Fruit fly (Drosophila melanogaster) Kc167 (cell line): Measurements from ENCODE around the gene CG31075.

Experiments
- Myc ChIP-seq: fragments of >200 bp; optimal IDR thresholded peaks from 2 replicates; lab custom pipeline; 2017; ENCODE audit warnings: missing external identifiers
- Sin3A ChIP-seq: fragments of >200 bp; optimal IDR thresholded peaks from 2 replicates; lab custom pipeline; 2018; ENCODE audit warnings: missing external identifiers
- h ChIP-seq: fragments of >200 bp; optimal IDR thresholded peaks from 3 replicates; lab custom pipeline; 2018; ENCODE audit warnings: missing external identifiers
- insv ChIP-seq: fragments of >200 bp; optimal IDR thresholded peaks from 3 replicates; lab custom pipeline; 2018; ENCODE audit warnings: missing external identifiers
- psq ChIP-seq: fragments of >200 bp; optimal IDR thresholded peaks from 2 replicates; lab custom pipeline; 2017; ENCODE audit warnings: missing external identifiers
- ttk ChIP-seq: sonication (Bioruptor generic); optimal IDR thresholded peaks from 2 replicates; lab custom pipeline; 2017; ENCODE audit warnings: missing external identifiers

Gene CG31075

DNA sequence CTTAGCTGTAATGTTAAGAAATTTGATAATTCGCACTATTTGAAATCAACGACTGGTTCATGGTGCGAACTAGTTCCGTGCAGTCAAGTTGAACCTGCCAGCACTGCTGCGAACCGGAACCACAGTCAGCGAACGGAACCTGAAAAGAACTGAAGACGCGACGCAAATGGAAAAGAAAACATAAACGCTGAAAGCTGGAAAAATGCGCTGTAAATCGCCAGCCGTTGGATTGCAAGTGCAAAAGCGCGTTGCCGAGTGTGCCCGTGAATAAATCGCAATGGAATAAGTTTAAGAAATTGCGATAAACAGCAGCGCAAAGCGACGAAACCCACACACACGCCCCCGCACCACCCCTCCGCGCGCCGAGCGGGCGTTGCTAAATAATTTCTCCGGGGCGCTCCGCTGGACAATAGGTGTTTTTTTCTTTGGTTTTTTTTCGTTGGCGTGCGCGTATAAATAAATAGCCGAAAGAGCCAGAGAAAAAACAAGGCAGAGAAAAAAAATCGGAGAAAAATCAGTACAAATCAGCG, 21.5 kb downstream of the CG31075 start, which contains the start of gene CG5521:
Gene CG5521 (plus strand): TSS at position 137 of the 530 bp plus-strand sequence.
- TF ChIP-seq Sin3A (lab: Kevin White, UChicago) = no peak
- no peak for TF ChIP-seq Myc
- TF ChIP-seq ttk = no peak
- no peak for TF ChIP-seq insv
- no peak for TF ChIP-seq h (lab: Kevin White, UChicago)
- TF ChIP-seq psq (lab: Kevin White, UChicago) = no peak

DNA sequence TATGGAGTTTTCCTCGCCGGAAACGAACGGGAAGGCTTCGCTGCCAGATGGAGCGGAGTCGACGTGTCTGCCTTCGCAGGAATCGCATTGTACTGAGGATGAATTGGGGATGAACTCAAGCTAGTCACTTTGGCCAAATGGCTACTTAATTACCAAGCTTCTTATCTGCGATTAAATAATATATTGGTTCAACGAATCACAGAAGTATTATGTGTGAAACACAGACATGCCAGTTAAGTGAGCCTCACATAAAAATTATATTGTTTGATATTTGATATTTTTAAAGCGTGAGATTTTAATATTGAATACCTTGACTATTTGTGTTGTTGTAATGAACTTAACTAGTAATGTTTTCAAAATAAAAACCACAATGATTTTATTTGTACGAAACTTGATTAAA, 21.9 kb downstream of the CG31075 start, which contains the start of gene Gr97a:
Gene Gr97a (minus strand): TSS at position 101 of the 400 bp plus-strand sequence.
- no peak for TF ChIP-seq Myc
- no peak for TF ChIP-seq Sin3A (lab: Kevin White, UChicago)
- no peak for TF ChIP-seq psq (lab: Kevin White, UChicago)
- TF ChIP-seq ttk = no peak
- no peak for TF ChIP-seq insv
- no peak for TF ChIP-seq h (lab: Kevin White, UChicago)

DNA sequence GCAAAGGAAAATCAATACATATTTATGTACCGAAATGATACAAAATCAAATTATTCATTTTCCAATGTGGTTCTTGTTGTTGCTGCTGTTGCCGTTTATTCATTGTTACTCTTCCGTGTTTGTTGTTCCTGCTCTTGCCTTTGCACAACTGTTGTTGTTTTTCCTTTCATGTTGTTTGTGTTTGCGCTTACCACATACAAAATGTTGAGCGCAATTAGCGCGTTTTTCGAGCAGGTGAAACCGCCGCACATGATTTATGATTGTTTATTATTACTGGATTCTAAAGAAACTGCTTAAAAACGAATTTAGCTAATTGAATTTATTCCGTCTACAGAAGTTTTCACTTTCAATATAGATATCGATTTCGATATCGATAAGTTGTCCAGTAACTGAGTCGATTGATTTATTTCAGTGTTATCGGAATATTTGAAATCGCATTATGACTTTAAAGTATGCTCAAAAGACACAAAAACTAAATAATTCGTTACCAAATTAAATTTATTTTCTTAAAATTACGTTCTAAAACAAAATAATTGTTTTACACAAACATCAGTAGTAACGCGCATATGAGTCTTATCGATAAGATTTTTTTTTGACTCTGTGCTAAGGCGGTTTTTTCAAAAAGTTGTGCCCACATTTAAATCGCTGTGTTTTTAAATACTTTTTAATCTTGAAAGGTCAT, 23.7 kb downstream of the CG31075 start, which contains the start of gene Tsp97E:
Gene Tsp97E (minus strand): TSS at position 366 of the 682 bp plus-strand sequence.
- TF ChIP-seq psq (lab: Kevin White, UChicago) (no peak), Myc (no peak), insv (no peak), ttk (no peak), h (lab: Kevin White, UChicago) (no peak), Sin3A (lab: Kevin White, UChicago) (no peak)

DNA sequence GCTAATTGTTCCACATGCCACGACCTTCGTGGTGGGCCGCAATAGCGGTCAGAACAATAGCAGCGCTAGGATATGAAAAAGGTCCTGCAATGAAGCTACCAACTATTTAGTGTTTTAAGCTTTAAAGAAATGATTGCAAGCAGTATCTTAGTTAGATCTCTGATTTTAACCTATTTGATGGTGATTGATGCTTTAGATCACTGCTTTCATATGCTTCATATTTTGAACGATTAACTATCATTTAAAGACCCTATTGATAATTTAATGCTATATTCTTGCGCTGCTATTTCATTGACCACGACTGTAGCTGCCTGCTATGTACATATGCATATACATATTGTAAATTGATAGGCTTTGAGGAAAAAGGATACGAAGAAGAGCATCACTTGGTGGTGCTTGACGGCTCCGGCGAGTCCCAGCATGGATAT, 24.6 kb downstream of the CG31075 start:
- no peak for TF ChIP-seq psq (lab: Kevin White, UChicago)
- no peak for TF ChIP-seq Sin3A (lab: Kevin White, UChicago)

DNA sequence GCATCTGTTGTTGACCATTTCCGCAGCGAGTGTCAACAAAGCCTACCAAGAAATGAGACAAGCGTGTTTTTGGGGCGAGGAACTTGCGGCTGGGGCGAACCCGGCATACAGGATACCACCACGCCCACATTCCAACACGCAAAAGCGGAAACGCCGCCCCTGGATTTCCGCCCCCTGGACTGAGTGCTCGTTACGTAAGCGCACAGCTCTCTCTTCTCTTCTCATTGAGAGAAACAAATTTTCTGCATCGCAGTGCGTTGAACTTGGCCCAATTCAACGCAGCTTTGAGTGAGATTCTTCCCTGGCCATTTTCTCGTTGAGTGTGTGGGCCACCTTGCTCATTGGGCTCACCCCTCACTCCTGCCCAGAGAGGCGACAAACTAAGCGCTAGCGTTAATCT, 27.8 kb downstream of the CG31075 start:
- no peak for TF ChIP-seq h (lab: Kevin White, UChicago)
- no peak for TF ChIP-seq insv
- no peak for TF ChIP-seq psq (lab: Kevin White, UChicago)
- no peak for TF ChIP-seq Myc
- no peak for TF ChIP-seq ttk
- TF ChIP-seq Sin3A (lab: Kevin White, UChicago) = no peak

DNA sequence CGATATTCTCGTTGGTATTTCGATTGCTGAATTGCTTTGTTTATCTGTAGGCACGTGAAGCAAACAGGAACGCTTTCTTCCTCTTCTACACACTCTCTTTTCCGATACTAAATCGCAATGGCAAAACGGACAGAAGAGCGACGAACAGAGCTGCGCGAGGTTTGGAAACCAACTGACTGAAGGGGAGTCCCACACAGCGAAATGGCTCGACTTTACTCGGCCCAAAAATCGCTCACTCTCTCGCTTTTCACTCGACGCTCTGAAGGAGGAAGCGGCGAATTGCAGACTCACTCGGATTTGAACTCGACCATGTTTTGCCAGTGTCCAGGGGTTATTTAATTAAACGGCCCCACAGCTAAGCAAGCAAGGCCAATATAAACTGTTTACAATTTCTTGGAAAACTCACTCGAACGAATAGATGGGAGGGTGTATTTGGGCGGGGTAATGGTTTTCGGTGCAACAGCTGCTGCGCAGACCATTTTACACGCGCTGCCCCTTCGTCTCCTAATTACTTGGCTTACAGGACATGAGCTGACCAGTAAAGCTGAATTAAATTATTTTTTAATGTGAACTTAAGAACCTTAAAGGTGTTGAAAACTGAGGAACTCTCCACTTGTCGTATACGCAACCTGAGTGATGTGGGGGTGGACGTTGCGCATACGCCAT, 29.9 kb downstream of the CG31075 start, which contains the start of gene CG6330:
Gene CG6330 (minus strand): TSS at position 178 of the 666 bp plus-strand sequence.
- TF ChIP-seq Myc (no peak), psq (lab: Kevin White, UChicago) (no peak), ttk (no peak)

DNA sequence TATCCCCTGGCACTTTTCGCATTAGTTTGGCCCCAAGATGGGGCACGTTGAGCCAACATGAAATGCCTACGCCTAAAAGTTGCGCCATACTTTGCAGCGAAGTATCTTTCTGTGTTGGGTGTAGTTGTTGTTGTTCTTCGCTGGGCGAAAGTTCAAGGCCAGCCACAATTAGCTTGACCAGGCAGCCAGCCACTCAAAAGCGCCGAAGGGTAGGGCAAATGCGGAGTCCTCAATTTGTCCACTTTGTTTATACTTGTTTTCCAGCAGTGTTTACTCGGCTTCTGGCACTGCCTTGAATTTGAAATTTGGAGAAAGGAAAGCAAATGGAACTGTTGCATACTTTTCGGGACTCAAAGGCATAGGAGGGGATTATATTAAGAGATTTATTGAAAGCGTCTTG, 31.2 kb downstream of the CG31075 start:
- TF ChIP-seq ttk (no peak), Myc (no peak), insv (no peak)

DNA sequence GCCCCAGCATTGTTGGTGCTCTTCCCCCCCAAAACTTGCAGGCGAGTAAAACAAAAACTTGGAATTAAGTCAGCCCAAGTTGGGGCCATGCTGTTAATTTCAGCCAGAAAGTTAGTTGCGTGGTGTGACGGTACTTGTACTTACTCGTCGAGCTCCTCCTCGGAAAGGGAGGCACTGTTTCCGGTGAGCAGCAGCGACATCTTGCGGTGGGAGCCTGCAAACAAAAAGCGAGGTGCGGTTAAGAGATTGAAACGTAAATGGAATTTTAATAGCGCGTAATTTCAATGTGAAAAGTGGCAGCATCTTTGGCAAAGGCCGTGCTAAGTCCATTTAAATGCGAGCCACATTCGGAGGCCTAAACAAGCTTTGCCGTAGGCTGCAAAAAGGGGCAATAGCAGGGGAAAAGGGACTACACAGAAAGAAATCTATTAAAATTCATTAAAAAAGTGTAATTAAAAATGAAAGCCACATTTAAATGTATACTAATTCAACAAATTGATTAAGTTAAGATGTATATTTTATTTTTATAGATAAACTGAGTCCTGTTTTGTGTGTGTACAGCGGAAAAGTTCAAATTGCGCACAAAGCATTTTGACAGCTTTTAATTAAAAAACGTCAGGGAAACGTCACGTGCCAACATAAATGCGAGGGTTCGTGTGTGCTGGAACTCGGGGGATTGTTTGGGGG, 31.8 kb downstream of the CG31075 start:
- TF ChIP-seq insv (no peak), ttk (no peak), h (lab: Kevin White, UChicago) (no peak), psq (lab: Kevin White, UChicago) (no peak), Myc (no peak), Sin3A (lab: Kevin White, UChicago) (no peak)

DNA sequence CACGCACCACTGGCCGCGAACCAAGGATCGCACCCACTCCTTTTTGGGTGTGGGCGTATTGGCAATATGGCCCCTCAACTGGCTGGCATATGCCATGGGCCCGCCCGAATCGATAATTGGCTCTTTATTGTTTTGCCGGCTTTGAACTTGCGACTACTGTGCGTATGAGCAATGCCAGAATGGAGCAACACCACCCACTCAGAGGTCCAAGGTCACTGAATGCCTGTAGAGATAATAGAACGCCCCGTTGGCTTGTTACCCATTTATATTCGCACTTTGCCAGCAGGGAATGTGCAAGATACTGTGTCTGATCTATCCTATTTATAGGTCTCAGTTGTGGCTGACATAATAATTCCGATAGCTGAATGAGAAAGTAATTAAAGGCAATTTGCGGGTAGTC, 32.8 kb downstream of the CG31075 start:
- TF ChIP-seq psq (lab: Kevin White, UChicago) (no peak), ttk (no peak), Sin3A (lab: Kevin White, UChicago) (no peak), Myc (no peak), insv (no peak), h (lab: Kevin White, UChicago) (no peak)

DNA sequence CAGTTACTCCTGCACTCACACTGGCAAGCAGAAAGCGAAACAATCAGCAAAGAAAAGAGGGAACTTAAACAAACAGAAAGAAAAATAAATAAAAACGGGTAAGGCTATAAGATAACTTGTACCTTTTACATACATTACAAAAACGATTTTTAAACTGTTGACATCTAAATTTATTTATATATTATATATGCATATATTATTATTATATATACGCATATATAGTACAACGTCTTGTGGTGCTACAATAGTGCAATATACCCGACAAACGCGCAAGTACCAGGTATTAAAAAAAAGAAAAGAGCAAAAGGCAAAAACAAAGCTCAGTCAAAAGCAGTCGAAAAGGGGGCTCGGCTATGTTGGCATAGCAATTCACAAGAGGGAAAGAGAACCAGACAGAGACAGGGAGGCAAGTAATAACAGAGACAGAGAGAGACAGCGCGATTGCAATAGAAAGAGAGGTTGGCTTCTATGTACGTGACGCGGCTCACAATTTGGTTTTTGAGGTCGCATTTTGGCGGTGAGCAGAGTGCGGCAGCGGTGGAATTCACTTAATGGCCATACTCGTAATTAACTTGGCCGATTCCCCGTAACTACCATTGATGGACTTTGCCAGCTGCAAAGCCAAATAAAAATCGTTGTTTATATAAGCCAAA, 34.2 kb downstream of the CG31075 start:
- TF ChIP-seq h (lab: Kevin White, UChicago) (no peak), ttk (no peak), Sin3A (lab: Kevin White, UChicago) (no peak), psq (lab: Kevin White, UChicago) (no peak), insv (no peak)

DNA sequence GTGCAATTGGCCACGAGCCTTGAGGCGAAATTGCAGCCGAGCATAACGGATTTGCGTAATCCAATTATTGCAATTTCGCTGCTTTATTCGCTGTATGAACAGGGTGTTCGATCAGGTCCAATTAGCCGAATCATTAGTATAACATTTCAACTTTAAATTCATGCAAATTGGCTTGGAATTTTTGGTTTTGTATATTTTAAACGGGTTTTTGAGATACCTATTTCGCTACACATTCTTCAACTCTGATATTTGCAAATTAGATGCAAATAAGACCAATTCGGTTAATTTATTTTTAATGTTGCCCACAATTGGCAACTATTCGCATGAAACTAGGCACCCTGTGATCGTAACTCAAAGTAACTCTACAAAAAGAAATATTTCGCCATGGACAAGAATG, 34.8 kb downstream of the CG31075 start:
- no peak for TF ChIP-seq insv
- TF ChIP-seq psq (lab: Kevin White, UChicago) = no peak
- TF ChIP-seq h (lab: Kevin White, UChicago) = no peak
- no peak for TF ChIP-seq Myc
- TF ChIP-seq ttk = no peak
- no peak for TF ChIP-seq Sin3A (lab: Kevin White, UChicago)

DNA sequence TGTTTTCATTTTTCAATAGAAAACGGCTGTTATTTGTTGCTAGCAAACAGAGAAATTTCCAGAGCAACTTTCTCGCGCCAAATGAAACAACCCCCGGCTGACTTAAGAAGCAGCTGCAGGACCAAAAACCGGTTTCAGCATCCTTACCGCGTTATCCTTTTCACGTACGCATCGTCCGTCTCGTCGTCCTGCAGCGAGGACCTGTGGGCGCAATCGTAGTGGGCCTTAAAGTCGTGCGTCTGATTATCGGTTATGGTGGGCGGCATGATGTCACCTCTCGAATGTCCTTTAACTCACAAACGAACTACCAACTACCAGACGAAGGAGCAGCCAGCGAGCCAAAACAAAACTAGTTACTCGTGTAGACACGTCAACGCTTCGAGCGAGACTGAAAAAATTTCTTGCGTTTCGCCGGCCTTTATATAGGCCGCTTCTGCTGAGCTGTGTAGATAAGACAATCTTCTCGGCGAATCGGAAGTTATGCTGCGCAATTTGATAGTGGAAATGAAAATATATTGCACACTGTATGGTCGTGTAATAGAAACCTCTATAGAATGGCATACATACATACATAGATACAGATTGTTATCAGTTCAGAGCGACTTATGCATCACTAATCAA, 35.4 kb downstream of the CG31075 start:
- TF ChIP-seq h (lab: Kevin White, UChicago) (no peak), Myc (no peak), Sin3A (lab: Kevin White, UChicago) (no peak), psq (lab: Kevin White, UChicago) (no peak), insv (no peak), ttk (no peak)
